Worm (Caenorhabditis elegans) whole organism, young adult: ENCODE data around the gene nhr-233.

Source experiments
- B0336.3 ChIP-seq: fragments of 200-800 bp; sonication (Bioruptor generic); IDR thresholded peaks from 2 replicates; pipeline ENCODE4 v1.3.6; 2022; ENCODE audit warnings: missing genetic modification characterization, missing compliant biosample characterization
- F22D6.2 ChIP-seq: sonication (generic microtip); optimal IDR thresholded peaks from 2 replicates; lab custom pipeline; 2016; ENCODE audit warnings: mild to moderate bottlenecking, missing genetic modification characterization, missing compliant biosample characterization
- F23B12.7 ChIP-seq: sonication (generic microtip); optimal IDR thresholded peaks from 2 replicates; lab custom pipeline; 2017; ENCODE audit warnings: missing genetic modification characterization, mild to moderate bottlenecking, missing compliant biosample characterization, antibody characterized with exemption, moderate library complexity; ENCODE audit not compliant: insufficient read depth
- F52B5.7 ChIP-seq: sonication (generic microtip); optimal IDR thresholded peaks from 2 replicates; lab custom pipeline; 2016; ENCODE audit warnings: mild to moderate bottlenecking, missing genetic modification characterization, missing compliant biosample characterization
- F55B11.4 ChIP-seq: sonication (generic microtip); optimal IDR thresholded peaks from 2 replicates; lab custom pipeline; 2016; ENCODE audit warnings: missing compliant biosample characterization, missing genetic modification characterization, borderline replicate concordance; ENCODE audit not compliant: insufficient read depth
- K12H6.12 ChIP-seq: fragments of 200-800 bp; sonication (Bioruptor generic); optimal IDR thresholded peaks from 2 replicates; lab custom pipeline; 2018; ENCODE audit warnings: mild to moderate bottlenecking, missing genetic modification characterization, missing compliant biosample characterization
- Y53G8AR.9 ChIP-seq: fragments of 200-800 bp; sonication (Bioruptor generic); conservative IDR thresholded peaks from 2 replicates; pipeline ENCODE4 v1.3.6; 2022; ENCODE audit warnings: missing genetic modification reagents, missing genetic modification characterization, missing compliant biosample characterization
- ama-1 ChIP-seq, 3 experiments: fragments of 150-350 bp in 1 of 3; sonication (generic microtip) in 2 of 3; optimal IDR thresholded peaks; 2 replicates each; lab custom pipeline; 2014 to 2018; ENCODE audit warnings: missing biosample characterization in 2 of 3, missing genetic modification characterization in 2 of 3, missing genetic modification reagents in 2 of 3
- attf-5 ChIP-seq: fragments of 200-800 bp; sonication (Bioruptor generic); optimal IDR thresholded peaks from 2 replicates; lab custom pipeline; 2018; ENCODE audit warnings: mild to moderate bottlenecking, missing genetic modification characterization, missing compliant biosample characterization
- attf-6 ChIP-seq: fragments of 200-800 bp; sonication (Bioruptor generic); IDR thresholded peaks from 2 replicates; pipeline ENCODE4 v1.3.6; 2022; ENCODE audit warnings: missing genetic modification reagents, missing genetic modification characterization, missing compliant biosample characterization
- bed-1 ChIP-seq: fragments of 200-800 bp; sonication (Bioruptor generic); IDR thresholded peaks from 2 replicates; pipeline ENCODE4 v1.3.6; 2022; ENCODE audit warnings: missing genetic modification reagents, missing genetic modification characterization, missing compliant biosample characterization
- bed-2 ChIP-seq: fragments of 200-800 bp; sonication (Bioruptor generic); IDR thresholded peaks from 2 replicates; pipeline ENCODE4 v1.3.6; 2022; ENCODE audit warnings: missing genetic modification reagents, missing genetic modification characterization, missing compliant biosample characterization
- ccch-3 ChIP-seq: fragments of 200-800 bp; sonication (Bioruptor generic); optimal IDR thresholded peaks from 2 replicates; lab custom pipeline; 2018; ENCODE audit warnings: mild to moderate bottlenecking, missing genetic modification characterization, missing compliant biosample characterization
- cebp-1 ChIP-seq, 2 experiments: fragments of 200-800 bp in 1 of 2; sonication (Bioruptor generic) in 1 of 2; sonication (generic microtip) in 1 of 2; IDR thresholded peaks in 1 of 2; optimal IDR thresholded peaks in 1 of 2; 2 replicates each; pipeline versions ENCODE4 v1.3.6 to Lab custom; 2017 to 2022; ENCODE audit warnings: missing compliant biosample characterization in 2 of 2, missing genetic modification characterization in 2 of 2, mild to moderate bottlenecking in 1 of 2, missing genetic modification reagents in 1 of 2, moderate library complexity in 1 of 2
- cebp-2 ChIP-seq: fragments of 200-800 bp; sonication (Bioruptor generic); IDR thresholded peaks from 2 replicates; pipeline ENCODE4 v1.3.6; 2022; ENCODE audit warnings: missing genetic modification characterization, missing compliant biosample characterization
- die-1 ChIP-seq: sonication (generic microtip); optimal IDR thresholded peaks from 2 replicates; lab custom pipeline; 2016; ENCODE audit warnings: missing genotype, mild to moderate bottlenecking, missing genetic modification characterization, missing compliant biosample characterization
- efl-1 ChIP-seq: fragments of 150-350 bp; optimal IDR thresholded peaks from 2 replicates; lab custom pipeline; 2014; ENCODE audit warnings: missing biosample characterization, missing genetic modification reagents, missing genetic modification characterization
- fkh-3 ChIP-seq: sonication (generic microtip); optimal IDR thresholded peaks from 2 replicates; lab custom pipeline; 2016; ENCODE audit warnings: mild to moderate bottlenecking, missing genetic modification characterization, missing compliant biosample characterization
- hmg-1.2 ChIP-seq: fragments of 200-800 bp; sonication (Bioruptor generic); IDR thresholded peaks from 2 replicates; pipeline ENCODE4 v1.3.6; 2022; ENCODE audit warnings: missing genetic modification reagents, missing genetic modification characterization, missing compliant biosample characterization
- lag-1 ChIP-seq: fragments of 200-800 bp; sonication (Bioruptor generic); IDR thresholded peaks from 2 replicates; pipeline ENCODE4 v1.3.6; 2022; ENCODE audit warnings: missing genetic modification reagents, missing genetic modification characterization, missing compliant biosample characterization
- let-607 ChIP-seq, 2 experiments: fragments of 200-800 bp in 1 of 2; sonication (Bioruptor generic) in 1 of 2; sonication (generic microtip) in 1 of 2; optimal IDR thresholded peaks; 2 replicates each; lab custom pipeline; 2016 to 2018; ENCODE audit warnings: mild to moderate bottlenecking in 2 of 2, missing compliant biosample characterization in 2 of 2, missing genetic modification characterization in 2 of 2, moderate library complexity in 2 of 2, missing genotype in 1 of 2
- lin-35 ChIP-seq, 3 experiments: fragments of 150-350 bp in 2 of 3; sonication (generic microtip) in 1 of 3; optimal IDR thresholded peaks; 2 replicates each; lab custom pipeline; 2014 to 2018; ENCODE audit warnings: missing biosample characterization in 3 of 3, missing genetic modification characterization in 3 of 3, missing genetic modification reagents in 3 of 3
- lin-40 ChIP-seq: sonication (generic microtip); optimal IDR thresholded peaks from 2 replicates; lab custom pipeline; 2016; ENCODE audit warnings: missing genetic modification characterization, mild to moderate bottlenecking, missing compliant biosample characterization, missing genotype, missing genetic modification reagents
- lin-54 ChIP-seq: fragments of 200-800 bp; sonication (Bioruptor generic); optimal IDR thresholded peaks from 2 replicates; lab custom pipeline; 2018; ENCODE audit warnings: mild to moderate bottlenecking, missing genetic modification characterization, missing compliant biosample characterization
- madf-10 ChIP-seq: sonication (generic microtip); optimal IDR thresholded peaks from 2 replicates; lab custom pipeline; 2016; ENCODE audit warnings: mild to moderate bottlenecking, missing genetic modification characterization, missing compliant biosample characterization
- madf-6 ChIP-seq: fragments of 200-800 bp; sonication (Bioruptor generic); IDR thresholded peaks from 2 replicates; pipeline ENCODE4 v1.3.6; 2022; ENCODE audit warnings: missing genetic modification reagents, missing genetic modification characterization, missing compliant biosample characterization
- mes-4 ChIP-seq: sonication (generic microtip); optimal IDR thresholded peaks from 2 replicates; lab custom pipeline; 2016; ENCODE audit warnings: missing genotype, missing genetic modification characterization, missing compliant biosample characterization
- nfya-1 ChIP-seq: sonication (generic microtip); optimal IDR thresholded peaks from 2 replicates; lab custom pipeline; 2017; ENCODE audit warnings: antibody characterized with exemption, missing compliant biosample characterization, missing genetic modification characterization, borderline replicate concordance; ENCODE audit not compliant: insufficient read depth
- nfya-2 ChIP-seq: fragments of 200-800 bp; sonication (Bioruptor generic); IDR thresholded peaks from 2 replicates; pipeline ENCODE4 v1.3.6; 2022; ENCODE audit warnings: missing genetic modification reagents, missing genetic modification characterization, missing compliant biosample characterization
- nfyb-1 ChIP-seq: fragments of 200-800 bp; sonication (Bioruptor generic); IDR thresholded peaks from 2 replicates; pipeline ENCODE4 v1.3.6; 2022; ENCODE audit warnings: missing genetic modification reagents, missing genetic modification characterization, missing compliant biosample characterization
- nhr-27 ChIP-seq: fragments of 200-800 bp; sonication (Bioruptor generic); optimal IDR thresholded peaks from 2 replicates; lab custom pipeline; 2018; ENCODE audit warnings: mild to moderate bottlenecking, missing genetic modification characterization, moderate library complexity, missing compliant biosample characterization
- nhr-80 ChIP-seq: sonication (generic microtip); optimal IDR thresholded peaks from 2 replicates; lab custom pipeline; 2016; ENCODE audit warnings: missing genetic modification characterization, missing compliant biosample characterization
- pbrm-1 ChIP-seq: fragments of 200-800 bp; sonication (Bioruptor generic); IDR thresholded peaks from 2 replicates; pipeline ENCODE4 v1.3.6; 2022; ENCODE audit warnings: missing genetic modification reagents, missing genetic modification characterization, missing compliant biosample characterization
- rcor-1 ChIP-seq: fragments of 200-800 bp; sonication (Bioruptor generic); IDR thresholded peaks from 2 replicates; pipeline ENCODE4 v1.3.6; 2022; ENCODE audit warnings: missing genetic modification reagents, missing genetic modification characterization, missing compliant biosample characterization
- repo-1 ChIP-seq: sonication (generic microtip); optimal IDR thresholded peaks from 2 replicates; lab custom pipeline; 2017; ENCODE audit warnings: mild to moderate bottlenecking, missing genetic modification characterization, missing compliant biosample characterization
- sdz-38 ChIP-seq: sonication (generic microtip); optimal IDR thresholded peaks from 2 replicates; lab custom pipeline; 2016; ENCODE audit warnings: missing genotype, missing genetic modification characterization, missing compliant biosample characterization
- snpc-4 ChIP-seq, 5 experiments: fragments of 150-350 bp in 1 of 5; sonication (generic microtip) in 4 of 5; optimal IDR thresholded peaks; 2 replicates each; lab custom pipeline; 2014 to 2018; ENCODE audit warnings: missing genetic modification characterization in 5 of 5, missing biosample characterization in 3 of 5, antibody characterized with exemption in 2 of 5, mild to moderate bottlenecking in 2 of 5, missing compliant biosample characterization in 2 of 5, missing genotype in 2 of 5, moderate library complexity in 2 of 5, missing genetic modification reagents in 1 of 5
- somi-1 ChIP-seq: fragments of 200-800 bp; sonication (Bioruptor generic); optimal IDR thresholded peaks from 2 replicates; lab custom pipeline; 2018; ENCODE audit warnings: mild to moderate bottlenecking, missing genetic modification characterization, missing compliant biosample characterization
- sptf-2 ChIP-seq: fragments of 200-800 bp; sonication (Bioruptor generic); optimal IDR thresholded peaks from 2 replicates; lab custom pipeline; 2018; ENCODE audit warnings: mild to moderate bottlenecking, missing genetic modification characterization, missing compliant biosample characterization
- tbp1 ChIP-seq: fragments of 200-800 bp; sonication (Bioruptor generic); optimal IDR thresholded peaks from 2 replicates; lab custom pipeline; 2018; ENCODE audit warnings: mild to moderate bottlenecking, missing genetic modification characterization, missing compliant biosample characterization
- xnd-1 ChIP-seq: sonication (generic microtip); optimal IDR thresholded peaks from 2 replicates; lab custom pipeline; 2016; ENCODE audit warnings: missing genotype, missing genetic modification reagents, missing genetic modification characterization, missing compliant biosample characterization
- zfh-2 ChIP-seq: fragments of 200-800 bp; sonication (Bioruptor generic); conservative IDR thresholded peaks from 2 replicates; pipeline ENCODE4 v1.3.6; 2022; ENCODE audit warnings: missing genetic modification reagents, missing genetic modification characterization, missing compliant biosample characterization
- ztf-18 ChIP-seq: sonication (generic microtip); optimal IDR thresholded peaks from 2 replicates; lab custom pipeline; 2016; ENCODE audit warnings: missing genotype, mild to moderate bottlenecking, missing genetic modification characterization, missing compliant biosample characterization
- ztf-25 ChIP-seq: fragments of 200-800 bp; sonication (Bioruptor generic); IDR thresholded peaks from 2 replicates; pipeline ENCODE4 v1.3.6; 2022; ENCODE audit warnings: missing genetic modification reagents, missing genetic modification characterization, missing compliant biosample characterization
- ztf-6 ChIP-seq: fragments of 200-800 bp; sonication (Bioruptor generic); IDR thresholded peaks from 2 replicates; pipeline ENCODE4 v1.3.6; 2022; ENCODE audit warnings: missing genetic modification reagents, missing genetic modification characterization, missing compliant biosample characterization

Gene nhr-233

DNA sequence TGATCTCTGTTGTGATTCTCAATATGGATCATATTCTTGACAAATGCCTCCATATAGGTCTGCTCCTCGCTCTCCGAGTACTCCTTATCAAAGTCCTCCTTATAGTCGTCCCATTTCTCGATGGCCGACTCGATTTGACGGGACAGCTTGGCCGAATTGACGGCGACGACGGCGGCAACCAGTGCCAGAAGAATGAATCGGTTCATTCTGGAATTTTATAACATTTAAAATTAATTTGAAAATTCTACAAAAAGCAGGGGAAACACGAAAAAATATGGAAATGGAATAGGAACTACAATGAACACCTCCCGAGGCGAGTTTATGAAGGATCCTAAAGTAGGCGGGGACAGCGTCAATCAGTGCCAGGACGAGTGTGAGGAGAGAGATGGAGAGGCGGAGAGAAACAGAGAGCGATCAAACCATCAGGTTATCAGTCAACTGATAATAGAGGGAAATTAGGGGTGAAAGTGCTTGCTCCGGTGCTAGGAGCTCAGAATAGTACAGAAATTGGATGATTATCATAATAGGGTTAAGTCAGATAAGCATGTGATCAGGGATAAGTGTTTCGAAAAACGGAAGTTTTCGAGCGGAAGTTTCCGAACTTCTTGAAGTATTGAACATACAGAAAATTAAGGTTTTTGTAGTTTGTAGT lies 24.7 kb upstream of the nhr-233 start, which contains the start of gene cpl-1:
Gene cpl-1, minus strand, starts transcription at position 207 of the 652 bp plus-strand sequence.
- TF ChIP-seq bed-2 (GFP tag; lab: Robert Waterston, UW) (no peak), tbp1 (GFP tag; lab: Kevin White, UChicago) (peak; percentile 28), F52B5.7 (tag; lab: Kevin White, UChicago) (peak; percentile 2), somi-1 (GFP tag; lab: Kevin White, UChicago) (peak; percentile 33), cebp-1 (GFP tag; IDR thresholded peaks at IDR 0.05; lab: Robert Waterston, UW) (no peak), cebp-1 (tag; optimal IDR thresholded peaks at IDR 0.05; lab: Kevin White, UChicago) (peak; percentile 32), efl-1 (GFP tag; lab: Kevin White, UChicago) (no peak), B0336.3 (GFP tag; lab: Robert Waterston, UW) (peak; percentile 42; the same call in 1 of the 2 replicates), F22D6.2 (tag; lab: Kevin White, UChicago) (no peak), madf-10 (tag; lab: Kevin White, UChicago) (peak; percentile 29), ztf-25 (GFP tag; lab: Robert Waterston, UW) (no peak), ama-1 (optimal IDR thresholded peaks at IDR 0.05; lab: Kevin White, UChicago) (peak; percentile 63), ama-1 (GFP tag; optimal IDR thresholded peaks at IDR 0.05; lab: Kevin White, UChicago) (no peak), rcor-1 (GFP tag; lab: Robert Waterston, UW) (no peak), lin-35 (GFP tag; optimal IDR thresholded peaks at IDR 0.05; lab: Kevin White, UChicago) (no peak), nfyb-1 (GFP tag; lab: Robert Waterston, UW) (0 out of 2 replicates have a peak, but pooled peaks have one; percentile 36), fkh-3 (tag; lab: Kevin White, UChicago) (no peak), ztf-18 (no peak), hmg-1.2 (GFP tag; lab: Robert Waterston, UW) (no peak), sptf-2 (no peak), xnd-1 (no peak), nhr-27 (tag; lab: Kevin White, UChicago) (no peak), let-607 (tag; optimal IDR thresholded peaks at IDR 0.05; lab: Kevin White, UChicago) (peak in 1 of 2 experiments; percentile 30), sdz-38 (tag; lab: Kevin White, UChicago) (peak; percentile 47), F55B11.4 (no peak), lin-54 (GFP tag; lab: Kevin White, UChicago) (peak; percentile 39), lag-1 (GFP tag; lab: Robert Waterston, UW) (no peak), attf-6 (GFP tag; lab: Robert Waterston, UW) (no peak), snpc-4 (GFP tag; optimal IDR thresholded peaks at IDR 0.05; lab: Kevin White, UChicago) (no peak), snpc-4 (tag; optimal IDR thresholded peaks at IDR 0.05; lab: Kevin White, UChicago) (peak in 2 of 4 experiments; percentile 11 to 35), F23B12.7 (no peak), repo-1 (tag; lab: Kevin White, UChicago) (no peak), cebp-2 (no peak), pbrm-1 (GFP tag; lab: Robert Waterston, UW) (0 out of 2 replicates have a peak, but pooled peaks have one; percentile 30), nfya-1 (tag; lab: Kevin White, UChicago) (no peak), lin-40 (tag; lab: Kevin White, UChicago) (no peak), nhr-80 (tag; lab: Kevin White, UChicago) (peak; percentile 74), die-1 (no peak), Y53G8AR.9 (GFP tag; lab: Robert Waterston, UW) (0 out of 2 replicates have a peak, but pooled peaks have one; percentile 11), mes-4 (tag; lab: Kevin White, UChicago) (no peak), K12H6.12 (tag; lab: Kevin White, UChicago) (peak; percentile 22), zfh-2 (GFP tag; lab: Robert Waterston, UW) (peak; percentile 69), madf-6 (GFP tag; lab: Robert Waterston, UW) (no peak), bed-1 (GFP tag; lab: Robert Waterston, UW) (no peak), nfya-2 (GFP tag; lab: Robert Waterston, UW) (no peak), ztf-6 (no peak), ccch-3 (no peak), attf-5 (peak; percentile 3)
